Worm (Caenorhabditis elegans): ENCODE data around the gene ZK455.5.

DNA sequence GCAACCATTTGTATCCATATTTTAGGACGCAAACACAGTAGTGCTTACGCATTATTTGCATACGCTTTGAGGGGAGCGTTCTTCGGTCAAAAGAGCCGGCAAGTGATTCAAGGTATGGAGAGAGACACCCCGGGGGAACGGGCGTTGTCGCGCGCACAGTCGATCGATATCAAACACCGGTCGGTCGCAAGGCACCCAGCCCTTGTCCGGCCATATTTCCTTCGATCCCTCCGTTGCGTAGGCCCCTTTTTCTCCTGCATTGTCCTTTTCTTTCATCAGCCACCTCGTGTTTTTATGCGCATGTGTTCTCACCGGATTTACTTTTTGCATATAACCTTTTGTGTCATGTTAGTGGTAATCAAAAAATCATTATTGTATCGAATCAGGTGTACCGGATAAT, 39.3 kb upstream of the ZK455.5 start:
- TF ChIP-seq hlh-30 (tag; optimal IDR thresholded peaks at IDR 0.05; ENCODE audit: insufficient read depth) (no peak), npax-4 (tag; optimal IDR thresholded peaks at IDR 0.05) (no peak), fkh-10 (GFP tag; optimal IDR thresholded peaks at IDR 0.05) (no peak), nfya-1 (tag; optimal IDR thresholded peaks at IDR 0.05) (no peak), K02D7.2 (tag; optimal IDR thresholded peaks at IDR 0.05) (no peak), pha-4 (tag; optimal IDR thresholded peaks at IDR 0.05) (no peak), hlh-15 (tag; optimal IDR thresholded peaks at IDR 0.05) (no peak), syd-9 (tag; optimal IDR thresholded peaks at IDR 0.05) (no peak), C08G9.2 (tag; optimal IDR thresholded peaks at IDR 0.05) (no peak), pag-3 (tag; optimal IDR thresholded peaks at IDR 0.05; ENCODE audit: borderline replicate concordance) (no peak), pat-9 (tag; optimal IDR thresholded peaks at IDR 0.05) (no peak), F13H6.1 (tag; optimal IDR thresholded peaks at IDR 0.05) (no peak), elt-2 (tag; optimal IDR thresholded peaks at IDR 0.05) (no peak)

Measured in whole organism, late embryonic.